Fruit fly (Drosophila melanogaster) whole organism, embryonic: ENCODE measurements around the gene Paics.

Experiments
- Ada2b ChIP-seq: fragments of 200-800 bp; sonication (Bioruptor generic); IDR thresholded peaks from 2 replicates; pipeline ENCODE4 v1.3.6; 2022; ENCODE audit warnings: missing biosample characterization, missing genetic modification characterization
- B-H2 ChIP-seq: fragments of 200-800 bp; sonication (Bioruptor generic); optimal IDR thresholded peaks from 2 replicates; lab custom pipeline; 2018; ENCODE audit warnings: missing biosample characterization, mild to moderate bottlenecking, missing genetic modification characterization
- CG10979 ChIP-seq: fragments of 200-800 bp; sonication (Bioruptor generic); optimal IDR thresholded peaks from 2 replicates; lab custom pipeline; 2018; ENCODE audit warnings: missing biosample characterization, mild to moderate bottlenecking, missing genetic modification characterization, moderate library complexity
- CG11695 ChIP-seq: fragments of 200-800 bp; sonication (Bioruptor generic); IDR thresholded peaks from 3 replicates; pipeline ENCODE4 v1.3.6; 2022; ENCODE audit warnings: missing biosample characterization, missing genetic modification characterization
- CG12391 ChIP-seq: fragments of 200-800 bp; sonication (Bioruptor generic); optimal IDR thresholded peaks from 3 replicates; lab custom pipeline; 2018; ENCODE audit warnings: missing biosample characterization, mild to moderate bottlenecking, missing genetic modification characterization, moderate library complexity
- CG16779 ChIP-seq: fragments of 200-800 bp; sonication (Bioruptor generic); IDR thresholded peaks from 2 replicates; pipeline ENCODE4 v1.3.6; 2022; ENCODE audit warnings: missing biosample characterization, missing genetic modification characterization
- CG17328 ChIP-seq: fragments of 200-800 bp; sonication (Bioruptor generic); IDR thresholded peaks from 2 replicates; pipeline ENCODE4 v1.3.6; 2022; ENCODE audit warnings: missing biosample characterization, missing genetic modification characterization
- CG17829 ChIP-seq: fragments of 200-800 bp; optimal IDR thresholded peaks from 2 replicates; lab custom pipeline; 2019; ENCODE audit warnings: missing biosample characterization, mild to moderate bottlenecking, missing genetic modification characterization, moderate library complexity
- CG31224 ChIP-seq: fragments of 200-800 bp; sonication (Bioruptor generic); IDR thresholded peaks from 2 replicates; pipeline ENCODE4 v1.3.6; 2022; ENCODE audit warnings: missing biosample characterization, missing genetic modification characterization
- CG33557 ChIP-seq: fragments of 200-800 bp; sonication (Bioruptor generic); optimal IDR thresholded peaks from 2 replicates; lab custom pipeline; 2019; ENCODE audit warnings: missing biosample characterization, mild to moderate bottlenecking, missing genetic modification characterization, moderate library complexity
- CG3407 ChIP-seq: fragments of 200-800 bp; sonication (Bioruptor generic); optimal IDR thresholded peaks from 2 replicates; lab custom pipeline; 2018; ENCODE audit warnings: missing biosample characterization, mild to moderate bottlenecking, missing genetic modification characterization
- CG3847 ChIP-seq: fragments of 200-800 bp; sonication (Bioruptor generic); IDR thresholded peaks from 2 replicates; pipeline ENCODE4 v1.3.6; 2022; ENCODE audit warnings: missing biosample characterization, missing genetic modification characterization
- CG4424 ChIP-seq: fragments of 200-800 bp; sonication (Bioruptor generic); optimal IDR thresholded peaks from 3 replicates; lab custom pipeline; 2016; ENCODE audit warnings: missing biosample characterization, missing genetic modification characterization
- CG6175 ChIP-seq: fragments of 200-800 bp; sonication (Bioruptor generic); IDR thresholded peaks from 3 replicates; pipeline ENCODE4 v1.3.6; 2022; ENCODE audit warnings: missing biosample characterization, missing genetic modification characterization
- CG6813 ChIP-seq: fragments of 200-800 bp; sonication (Bioruptor generic); optimal IDR thresholded peaks from 2 replicates; lab custom pipeline; 2017; ENCODE audit warnings: missing biosample characterization, missing genetic modification characterization, mild to moderate bottlenecking, moderate library complexity, missing genetic modification reagents
- CG7928 ChIP-seq: fragments of 200-800 bp; sonication (Bioruptor generic); optimal IDR thresholded peaks from 2 replicates; lab custom pipeline; 2017; ENCODE audit warnings: missing biosample characterization, mild to moderate bottlenecking, missing genetic modification characterization
- CG8281 ChIP-seq: fragments of 200-800 bp; sonication (Bioruptor generic); optimal IDR thresholded peaks from 2 replicates; lab custom pipeline; 2018; ENCODE audit warnings: missing biosample characterization, mild to moderate bottlenecking, missing genetic modification characterization, moderate library complexity
- CTCF ChIP-seq: fragments of 200-800 bp; sonication (Bioruptor generic); optimal IDR thresholded peaks from 2 replicates; lab custom pipeline; 2017; ENCODE audit warnings: missing biosample characterization, mild to moderate bottlenecking, missing genetic modification characterization, moderate library complexity
- CkIIα-i1 ChIP-seq: fragments of 200-800 bp; sonication (Bioruptor generic); IDR thresholded peaks from 2 replicates; pipeline ENCODE4 v1.3.6; 2022; ENCODE audit warnings: missing biosample characterization, missing genetic modification characterization
- Dref ChIP-seq: fragments of 200-800 bp; sonication (Bioruptor generic); IDR thresholded peaks from 2 replicates; pipeline ENCODE4 v1.3.6; 2022; ENCODE audit warnings: missing biosample characterization, missing genetic modification characterization
- Hr39 ChIP-seq: fragments of >200 bp; optimal IDR thresholded peaks from 2 replicates; lab custom pipeline; 2017
- Mes4 ChIP-seq: fragments of 200-800 bp; sonication (Bioruptor generic); optimal IDR thresholded peaks from 2 replicates; lab custom pipeline; 2016; ENCODE audit warnings: missing biosample characterization, missing genetic modification characterization
- Myb ChIP-seq: fragments of 200-800 bp; sonication (Bioruptor generic); optimal IDR thresholded peaks from 2 replicates; lab custom pipeline; 2016; ENCODE audit warnings: missing biosample characterization, missing genetic modification characterization
- NK7.1 ChIP-seq: fragments of 200-800 bp; sonication (Bioruptor generic); optimal IDR thresholded peaks from 3 replicates; lab custom pipeline; 2016; ENCODE audit warnings: missing biosample characterization, missing genetic modification characterization
- Opbp ChIP-seq: fragments of 200-800 bp; sonication (Bioruptor generic); IDR thresholded peaks from 3 replicates; pipeline ENCODE4 v1.3.6; 2022; ENCODE audit warnings: missing biosample characterization, missing genetic modification characterization; ENCODE audit not compliant: partially characterized antibody
- ab ChIP-seq: fragments of 200-800 bp; sonication (Bioruptor generic); optimal IDR thresholded peaks from 2 replicates; lab custom pipeline; 2016; ENCODE audit warnings: missing biosample characterization, missing genetic modification characterization
- al ChIP-seq: fragments of 200-800 bp; sonication (Bioruptor generic); IDR thresholded peaks from 2 replicates; pipeline ENCODE4 v1.3.6; 2022; ENCODE audit warnings: missing biosample characterization, missing genetic modification characterization
- btn ChIP-seq: fragments of 200-800 bp; sonication (Bioruptor generic); optimal IDR thresholded peaks from 2 replicates; lab custom pipeline; 2016; ENCODE audit warnings: missing biosample characterization, missing genetic modification characterization
- cad ChIP-seq: fragments of >200 bp; optimal IDR thresholded peaks from 2 replicates; lab custom pipeline; 2017; ENCODE audit warnings: missing biosample characterization, missing genetic modification characterization
- cg ChIP-seq: fragments of 200-800 bp; sonication (Bioruptor generic); optimal IDR thresholded peaks from 3 replicates; lab custom pipeline; 2019; ENCODE audit warnings: missing biosample characterization, mild to moderate bottlenecking, missing genetic modification characterization, moderate library complexity
- chinmo ChIP-seq: fragments of 200-800 bp; sonication (Bioruptor generic); IDR thresholded peaks from 4 replicates; pipeline ENCODE4 v1.3.6; 2022; ENCODE audit warnings: missing biosample characterization, missing genetic modification characterization; ENCODE audit not compliant: partially characterized antibody
- exex ChIP-seq: fragments of 200-800 bp; sonication (Bioruptor generic); optimal IDR thresholded peaks from 4 replicates; lab custom pipeline; 2018; ENCODE audit warnings: missing biosample characterization, mild to moderate bottlenecking, missing genetic modification characterization, moderate library complexity
- grn ChIP-seq: fragments of 200-800 bp; sonication (Bioruptor generic); optimal IDR thresholded peaks from 3 replicates; lab custom pipeline; 2017; ENCODE audit warnings: missing biosample characterization, missing genetic modification characterization
- hkb ChIP-seq, 2 experiments: fragments of 200-800 bp in 1 of 2; fragments of >200 bp in 1 of 2; sonication (Bioruptor generic) in 1 of 2; IDR thresholded peaks in 1 of 2; optimal IDR thresholded peaks in 1 of 2; 2 replicates each; pipeline versions ENCODE4 v1.3.6 to Lab custom; 2017 to 2022; ENCODE audit warnings: missing biosample characterization in 1 of 2, missing genetic modification characterization in 1 of 2
- luna ChIP-seq: fragments of 200-800 bp; sonication (Bioruptor generic); optimal IDR thresholded peaks from 2 replicates; lab custom pipeline; 2016; ENCODE audit warnings: missing biosample characterization, missing genetic modification characterization
- mam ChIP-seq: fragments of 200-800 bp; sonication (Bioruptor generic); optimal IDR thresholded peaks from 3 replicates; lab custom pipeline; 2016; ENCODE audit warnings: missing biosample characterization, missing genetic modification characterization
- mld ChIP-seq: fragments of 200-800 bp; sonication (Bioruptor generic); IDR thresholded peaks from 3 replicates; pipeline ENCODE4 v1.3.6; 2022; ENCODE audit warnings: missing biosample characterization, missing genetic modification characterization; ENCODE audit not compliant: partially characterized antibody
- oc ChIP-seq: fragments of 200-800 bp; sonication (Bioruptor generic); optimal IDR thresholded peaks from 2 replicates; lab custom pipeline; 2018; ENCODE audit warnings: missing biosample characterization, mild to moderate bottlenecking, missing genetic modification characterization, moderate library complexity
- pros ChIP-seq: fragments of 200-800 bp; sonication (Bioruptor generic); optimal IDR thresholded peaks from 3 replicates; lab custom pipeline; 2019; ENCODE audit warnings: missing biosample characterization, mild to moderate bottlenecking, missing genetic modification characterization, moderate library complexity
- shn ChIP-seq: fragments of 200-800 bp; sonication (Bioruptor generic); optimal IDR thresholded peaks from 3 replicates; lab custom pipeline; 2016; ENCODE audit warnings: missing biosample characterization, missing genetic modification characterization
- sqz ChIP-seq: fragments of 200-800 bp; sonication (Bioruptor generic); optimal IDR thresholded peaks from 3 replicates; lab custom pipeline; 2018; ENCODE audit warnings: missing biosample characterization, mild to moderate bottlenecking, missing genetic modification characterization
- ssp ChIP-seq: fragments of 200-800 bp; sonication (Bioruptor generic); IDR thresholded peaks from 2 replicates; pipeline ENCODE4 v1.3.6; 2022; ENCODE audit warnings: missing biosample characterization, missing genetic modification characterization
- unc-4 ChIP-seq: fragments of 200-800 bp; sonication (Bioruptor generic); IDR thresholded peaks from 2 replicates; pipeline ENCODE4 v1.3.6; 2022; ENCODE audit warnings: missing biosample characterization, missing genetic modification characterization; ENCODE audit not compliant: partially characterized antibody
- vnd ChIP-seq: fragments of 200-800 bp; sonication (Bioruptor generic); IDR thresholded peaks from 3 replicates; pipeline ENCODE4 v1.3.6; 2022; ENCODE audit warnings: missing biosample characterization, missing genetic modification characterization; ENCODE audit not compliant: partially characterized antibody
- yki ChIP-seq: fragments of >200 bp; optimal IDR thresholded peaks from 3 replicates; lab custom pipeline; 2018

Paics gene

dm6 chrX:12750582-12750927 is 9.9 kb downstream of the Paics start (continued):
- TF ChIP-seq CG17328 (GFP tag; lab: Robert Waterston, UW) (no peak), unc-4 (GFP tag; lab: Robert Waterston, UW) (0 out of 2 replicates have a peak, but pooled peaks have one; percentile 9), CG31224 (GFP tag; lab: Robert Waterston, UW) (no peak), CG11695 (GFP tag; lab: Robert Waterston, UW) (no peak), CkIIα-i1 (GFP tag; lab: Robert Waterston, UW) (no peak), CG6813 (GFP tag; lab: Kevin White, UChicago) (no peak), cad (peak; percentile 64), CG3847 (GFP tag; lab: Robert Waterston, UW) (no peak), luna (GFP tag; lab: Kevin White, UChicago) (no peak), Mes4 (no peak), oc (tag; lab: Kevin White, UChicago) (no peak), yki (lab: Kevin White, UChicago) (no peak), Ada2b (GFP tag; lab: Robert Waterston, UW) (no peak), Opbp (0 out of 3 replicates have a peak, but pooled peaks have one; percentile 15), mam (GFP tag; lab: Kevin White, UChicago) (no peak), chinmo (GFP tag; lab: Robert Waterston, UW) (peak; percentile 95), ab (GFP tag; lab: Kevin White, UChicago) (no peak), sqz (GFP tag; lab: Kevin White, UChicago) (peak; percentile 44), CG12391 (tag; lab: Kevin White, UChicago) (no peak), Hr39 (no peak), CTCF (GFP tag; lab: Kevin White, UChicago) (no peak), CG4424 (GFP tag; lab: Kevin White, UChicago) (no peak), CG8281 (no peak), CG7928 (GFP tag; lab: Kevin White, UChicago) (no peak), btn (GFP tag; lab: Kevin White, UChicago) (no peak), B-H2 (GFP tag; lab: Kevin White, UChicago) (no peak), hkb (optimal IDR thresholded peaks at IDR 0.05; lab: Kevin White, UChicago) (no peak), hkb (GFP tag; IDR thresholded peaks at IDR 0.05; lab: Robert Waterston, UW) (no peak), CG3407 (GFP tag; lab: Kevin White, UChicago) (peak; percentile 100), al (no peak), mld (no peak), CG33557 (GFP tag; lab: Kevin White, UChicago) (no peak), pros (GFP tag; lab: Kevin White, UChicago) (peak; percentile 84), CG16779 (no peak), NK7.1 (no peak), grn (GFP tag; lab: Kevin White, UChicago) (no peak), Myb (GFP tag; lab: Kevin White, UChicago) (no peak), shn (GFP tag; lab: Kevin White, UChicago) (no peak), ssp (no peak), CG10979 (no peak), CG6175 (GFP tag; lab: Robert Waterston, UW) (no peak), cg (GFP tag; lab: Kevin White, UChicago) (peak; percentile 89), CG17829 (no peak), vnd (GFP tag; lab: Robert Waterston, UW) (no peak), Dref (GFP tag; lab: Robert Waterston, UW) (no peak), exex (tag; lab: Kevin White, UChicago) (no peak)
